Fruit fly (Drosophila melanogaster) whole organism, prepupa: ENCODE measurements around the gene CG15894.

ENCODE experiments used
- Blimp-1 ChIP-seq: fragments of 200-800 bp; sonication (Bioruptor generic); optimal IDR thresholded peaks from 3 replicates; lab custom pipeline; 2017; ENCODE audit warnings: missing biosample characterization, missing genetic modification characterization, mild to moderate bottlenecking, moderate library complexity, missing genetic modification reagents
- CG10631 ChIP-seq: fragments of 200-800 bp; sonication (Bioruptor generic); optimal IDR thresholded peaks from 2 replicates; lab custom pipeline; 2016; ENCODE audit warnings: missing biosample characterization, missing genetic modification characterization
- CG10669 ChIP-seq: fragments of 200-800 bp; sonication (Bioruptor generic); optimal IDR thresholded peaks from 3 replicates; lab custom pipeline; 2018; ENCODE audit warnings: missing biosample characterization, mild to moderate bottlenecking, missing genetic modification characterization, moderate library complexity
- CG11294 ChIP-seq: fragments of 200-800 bp; sonication (Bioruptor generic); IDR thresholded peaks from 2 replicates; pipeline ENCODE4 v1.3.6; 2022; ENCODE audit warnings: missing biosample characterization, missing genetic modification characterization
- CG11762 ChIP-seq: fragments of 200-800 bp; sonication (Bioruptor generic); optimal IDR thresholded peaks from 3 replicates; lab custom pipeline; 2016; ENCODE audit warnings: missing biosample characterization, missing genetic modification characterization; ENCODE audit not compliant: insufficient read depth
- CG11902 ChIP-seq: fragments of 200-800 bp; sonication (Bioruptor generic); optimal IDR thresholded peaks from 3 replicates; lab custom pipeline; 2016; ENCODE audit warnings: missing biosample characterization, missing genetic modification characterization
- CG1621 ChIP-seq: fragments of 200-800 bp; sonication (Bioruptor generic); optimal IDR thresholded peaks from 3 replicates; lab custom pipeline; 2018; ENCODE audit warnings: missing biosample characterization, mild to moderate bottlenecking, missing genetic modification characterization
- CG16779 ChIP-seq: fragments of 200-800 bp; sonication (Bioruptor generic); optimal IDR thresholded peaks from 3 replicates; lab custom pipeline; 2017; ENCODE audit warnings: missing biosample characterization, mild to moderate bottlenecking, missing genetic modification characterization
- CG32006 ChIP-seq: fragments of 200-800 bp; sonication (Bioruptor generic); optimal IDR thresholded peaks from 3 replicates; lab custom pipeline; 2017; ENCODE audit warnings: missing biosample characterization, mild to moderate bottlenecking, missing genetic modification characterization
- CG34406 ChIP-seq: fragments of 200-800 bp; sonication (Bioruptor generic); optimal IDR thresholded peaks from 3 replicates; lab custom pipeline; 2016; ENCODE audit warnings: missing biosample characterization, missing genetic modification characterization
- CG3919 ChIP-seq: fragments of 200-800 bp; sonication (Bioruptor generic); optimal IDR thresholded peaks from 3 replicates; lab custom pipeline; 2016; ENCODE audit warnings: missing biosample characterization, missing genetic modification characterization
- CG4318 ChIP-seq: fragments of 200-800 bp; sonication (Bioruptor generic); optimal IDR thresholded peaks from 3 replicates; lab custom pipeline; 2017; ENCODE audit warnings: missing biosample characterization, mild to moderate bottlenecking, missing genetic modification characterization
- CG6163 ChIP-seq: fragments of 200-800 bp; sonication (Bioruptor generic); IDR thresholded peaks from 3 replicates; pipeline ENCODE4 v1.3.6; 2022; ENCODE audit warnings: missing biosample characterization, missing genetic modification characterization
- CG6276 ChIP-seq: fragments of 200-800 bp; sonication (Bioruptor generic); optimal IDR thresholded peaks from 2 replicates; lab custom pipeline; 2017; ENCODE audit warnings: missing biosample characterization, mild to moderate bottlenecking, missing genetic modification characterization
- CG6792 ChIP-seq: fragments of 200-800 bp; sonication (Bioruptor generic); optimal IDR thresholded peaks from 3 replicates; lab custom pipeline; 2016; ENCODE audit warnings: missing biosample characterization, missing genetic modification characterization
- CG6808 ChIP-seq: fragments of 200-800 bp; sonication (Bioruptor generic); optimal IDR thresholded peaks from 3 replicates; lab custom pipeline; 2017; ENCODE audit warnings: missing biosample characterization, missing genetic modification characterization, mild to moderate bottlenecking, moderate library complexity, missing genetic modification reagents
- CG6854 ChIP-seq: fragments of 200-800 bp; sonication (Bioruptor generic); optimal IDR thresholded peaks from 2 replicates; lab custom pipeline; 2017; ENCODE audit warnings: missing biosample characterization, mild to moderate bottlenecking, missing genetic modification characterization
- CG8119 ChIP-seq: fragments of 200-800 bp; sonication (Bioruptor generic); IDR thresholded peaks from 3 replicates; pipeline ENCODE4 v1.3.6; 2022; ENCODE audit warnings: missing biosample characterization, missing genetic modification characterization
- CG8319 ChIP-seq: fragments of 200-800 bp; sonication (Bioruptor generic); optimal IDR thresholded peaks from 3 replicates; lab custom pipeline; 2016; ENCODE audit warnings: missing biosample characterization, missing genetic modification characterization
- CG8632 ChIP-seq: fragments of 200-800 bp; sonication (Bioruptor generic); optimal IDR thresholded peaks from 3 replicates; lab custom pipeline; 2016; ENCODE audit warnings: missing biosample characterization, missing genetic modification characterization
- CG9139 ChIP-seq: fragments of 200-800 bp; sonication (Bioruptor generic); optimal IDR thresholded peaks from 3 replicates; lab custom pipeline; 2017; ENCODE audit warnings: missing biosample characterization, mild to moderate bottlenecking, missing genetic modification characterization
- Eip75B ChIP-seq: fragments of 200-800 bp; sonication (Bioruptor generic); optimal IDR thresholded peaks from 3 replicates; lab custom pipeline; 2016; ENCODE audit warnings: missing biosample characterization, missing genetic modification characterization
- Eip78C ChIP-seq: fragments of 200-800 bp; sonication (Bioruptor generic); peaks from one replicate; lab custom pipeline; 2016; ENCODE audit warnings: missing biosample characterization, missing genetic modification characterization
- Eip93F ChIP-seq: fragments of 200-800 bp; sonication (Bioruptor generic); optimal IDR thresholded peaks from 2 replicates; lab custom pipeline; 2016; ENCODE audit warnings: missing biosample characterization, mild to moderate bottlenecking, missing genetic modification characterization
- Ets96B ChIP-seq: fragments of 200-800 bp; optimal IDR thresholded peaks from 2 replicates; lab custom pipeline; 2019; ENCODE audit warnings: missing biosample characterization, mild to moderate bottlenecking, missing genetic modification characterization, moderate library complexity
- Gug ChIP-seq: fragments of 200-800 bp; sonication (Bioruptor generic); IDR thresholded peaks from 2 replicates; pipeline ENCODE4 v1.3.6; 2022; ENCODE audit warnings: missing biosample characterization, missing genetic modification characterization
- Hr38 ChIP-seq: sonication (Bioruptor generic); optimal IDR thresholded peaks from 2 replicates; lab custom pipeline; 2016; ENCODE audit warnings: missing biosample characterization, missing genetic modification characterization
- Hr4 ChIP-seq: fragments of 200-800 bp; sonication (Bioruptor generic); optimal IDR thresholded peaks from 3 replicates; lab custom pipeline; 2016; ENCODE audit warnings: missing biosample characterization, missing genetic modification characterization
- Met ChIP-seq: fragments of 200-800 bp; sonication (Bioruptor generic); optimal IDR thresholded peaks from 3 replicates; lab custom pipeline; 2016; ENCODE audit warnings: missing biosample characterization, missing genetic modification characterization
- OdsH ChIP-seq: fragments of 200-800 bp; sonication (Bioruptor generic); optimal IDR thresholded peaks from 3 replicates; lab custom pipeline; 2016; ENCODE audit warnings: missing biosample characterization, missing genetic modification characterization
- Smox ChIP-seq: fragments of 200-800 bp; sonication (Bioruptor generic); optimal IDR thresholded peaks from 3 replicates; lab custom pipeline; 2016; ENCODE audit warnings: missing biosample characterization, missing genetic modification characterization
- Sox102F ChIP-seq: fragments of 200-800 bp; sonication (Bioruptor generic); optimal IDR thresholded peaks from 2 replicates; lab custom pipeline; 2016; ENCODE audit warnings: missing biosample characterization, mild to moderate bottlenecking, missing genetic modification characterization
- Sox14 ChIP-seq: fragments of 200-800 bp; sonication (Bioruptor generic); optimal IDR thresholded peaks from 3 replicates; lab custom pipeline; 2016; ENCODE audit warnings: missing biosample characterization, missing genetic modification characterization
- Sox15 ChIP-seq: fragments of 200-800 bp; sonication (Bioruptor generic); optimal IDR thresholded peaks from 3 replicates; lab custom pipeline; 2016; ENCODE audit warnings: missing biosample characterization, missing genetic modification characterization
- achi ChIP-seq: fragments of 200-800 bp; sonication (Bioruptor generic); optimal IDR thresholded peaks from 3 replicates; lab custom pipeline; 2016; ENCODE audit warnings: missing biosample characterization, missing genetic modification characterization
- acj6 ChIP-seq: fragments of 200-800 bp; sonication (Bioruptor generic); optimal IDR thresholded peaks from 3 replicates; lab custom pipeline; 2016; ENCODE audit warnings: missing biosample characterization, missing genetic modification characterization
- cyc ChIP-seq: fragments of 200-800 bp; sonication (Bioruptor generic); optimal IDR thresholded peaks from 3 replicates; lab custom pipeline; 2016; ENCODE audit warnings: missing biosample characterization, missing genetic modification characterization
- dac ChIP-seq: fragments of 200-800 bp; sonication (Bioruptor generic); optimal IDR thresholded peaks from 2 replicates; lab custom pipeline; 2017; ENCODE audit warnings: missing biosample characterization, mild to moderate bottlenecking, missing genetic modification characterization
- dsx ChIP-seq: fragments of 200-800 bp; optimal IDR thresholded peaks from 3 replicates; lab custom pipeline; 2019; ENCODE audit warnings: missing biosample characterization, mild to moderate bottlenecking, missing genetic modification characterization, moderate library complexity; ENCODE audit not compliant: poor library complexity, severe bottlenecking
- eg ChIP-seq: fragments of 200-800 bp; sonication (Bioruptor generic); IDR thresholded peaks from 3 replicates; pipeline ENCODE4 v1.3.6; 2022; ENCODE audit warnings: missing biosample characterization, missing genetic modification characterization
- esn ChIP-seq: fragments of 200-800 bp; sonication (Bioruptor generic); optimal IDR thresholded peaks from 2 replicates; lab custom pipeline; 2016; ENCODE audit warnings: missing biosample characterization, mild to moderate bottlenecking, missing genetic modification characterization, moderate library complexity
- fd85E ChIP-seq: fragments of 200-800 bp; sonication (Bioruptor generic); optimal IDR thresholded peaks from 3 replicates; lab custom pipeline; 2016; ENCODE audit warnings: missing biosample characterization, missing genetic modification characterization
- fkh ChIP-seq: fragments of 200-800 bp; sonication (Bioruptor generic); optimal IDR thresholded peaks from 3 replicates; lab custom pipeline; 2017; ENCODE audit warnings: missing biosample characterization, mild to moderate bottlenecking, missing genetic modification characterization, moderate library complexity
- lz ChIP-seq: fragments of 200-800 bp; sonication (Bioruptor generic); optimal IDR thresholded peaks from 3 replicates; lab custom pipeline; 2016; ENCODE audit warnings: missing biosample characterization, missing genetic modification characterization
- net ChIP-seq: fragments of 200-800 bp; sonication (Bioruptor generic); optimal IDR thresholded peaks from 3 replicates; lab custom pipeline; 2016; ENCODE audit warnings: missing biosample characterization, missing genetic modification characterization
- pdm3 ChIP-seq: fragments of 200-800 bp; sonication (Bioruptor generic); optimal IDR thresholded peaks from 3 replicates; lab custom pipeline; 2016; ENCODE audit warnings: missing biosample characterization, missing genetic modification characterization
- salr ChIP-seq, 2 experiments: fragments of 200-800 bp; sonication (Bioruptor generic); optimal IDR thresholded peaks; 3 replicates each; lab custom pipeline; 2016 to 2018; ENCODE audit warnings: missing biosample characterization in 2 of 2, missing genetic modification characterization in 2 of 2, mild to moderate bottlenecking in 1 of 2
- spab ChIP-seq: fragments of 200-800 bp; sonication (Bioruptor generic); optimal IDR thresholded peaks from 2 replicates; lab custom pipeline; 2017; ENCODE audit warnings: missing biosample characterization, mild to moderate bottlenecking, missing genetic modification characterization, missing genetic modification reagents
- ss ChIP-seq, 2 experiments: fragments of 200-800 bp; sonication (Bioruptor generic); optimal IDR thresholded peaks; 2 replicates in 1 of 2; 3 replicates in 1 of 2; lab custom pipeline; 2017 to 2018; ENCODE audit warnings: mild to moderate bottlenecking in 2 of 2, missing biosample characterization in 2 of 2, missing genetic modification characterization in 2 of 2, moderate library complexity in 1 of 2
- svp ChIP-seq: fragments of 200-800 bp; sonication (Bioruptor generic); peaks from one replicate; lab custom pipeline; 2016; ENCODE audit warnings: missing biosample characterization, missing genetic modification characterization
- vri ChIP-seq: fragments of 200-800 bp; sonication (Bioruptor generic); optimal IDR thresholded peaks from 3 replicates; lab custom pipeline; 2016; ENCODE audit warnings: missing biosample characterization, mild to moderate bottlenecking, missing genetic modification characterization

The CG15894 gene

DNA sequence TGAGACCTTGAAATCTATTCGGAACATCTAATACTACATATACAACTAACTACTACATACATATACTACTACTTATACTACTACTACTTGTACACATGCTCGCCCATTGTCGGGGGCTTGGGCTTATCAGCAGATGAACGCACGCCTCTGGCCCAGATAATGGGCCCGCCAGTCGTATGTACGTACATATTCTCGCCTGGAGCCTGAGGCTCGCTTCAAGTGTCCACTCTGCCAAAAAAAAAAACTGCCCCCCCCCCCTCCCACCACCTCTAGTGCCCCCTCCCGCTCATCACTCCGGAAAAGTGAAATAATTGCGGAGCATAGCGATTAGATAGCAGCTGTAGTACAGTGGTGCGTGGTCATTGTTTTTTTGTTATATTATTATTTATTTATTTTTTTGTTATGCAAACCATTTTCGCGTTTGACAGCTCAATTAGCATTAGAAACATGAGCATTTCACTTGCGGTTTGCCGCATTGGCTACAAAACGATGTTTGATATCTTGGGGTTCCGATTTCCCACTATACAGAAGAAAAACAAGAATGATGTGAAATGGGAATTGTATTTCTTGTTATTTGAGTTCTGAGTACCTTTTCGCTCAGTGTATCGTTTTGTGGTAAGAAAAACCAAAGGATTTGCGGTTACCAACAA lies 47.9 kb downstream of the CG15894 start:
- TF ChIP-seq CG8632 (peak; percentile 32), achi (peak; percentile 57), esn (peak; percentile 46), CG34406 (GFP tag; lab: Kevin White, UChicago) (peak; percentile 28), CG9139 (GFP tag; lab: Kevin White, UChicago) (no peak), eg (peak; percentile 71), acj6 (GFP tag; lab: Kevin White, UChicago) (peak; percentile 43), OdsH (peak; percentile 55), CG6792 (peak; percentile 48), CG16779 (tag; lab: Kevin White, UChicago) (no peak), Sox15 (GFP tag; lab: Kevin White, UChicago) (peak; percentile 30), Smox (GFP tag; lab: Kevin White, UChicago) (peak; percentile 4), Ets96B (peak; percentile 13), ss (GFP tag; optimal IDR thresholded peaks at IDR 0.05; lab: Kevin White, UChicago) (peak in 1 of 2 experiments; percentile 6), dsx (GFP tag; lab: Kevin White, UChicago) (no peak), salr (GFP tag; optimal IDR thresholded peaks at IDR 0.05; lab: Kevin White, UChicago) (peak in 1 of 2 experiments; percentile 41), Eip93F (no peak), CG6854 (GFP tag; lab: Kevin White, UChicago) (no peak), fkh (no peak), CG6808 (GFP tag; lab: Kevin White, UChicago) (no peak), pdm3 (GFP tag; lab: Kevin White, UChicago) (peak; percentile 43), Hr38 (GFP tag; lab: Kevin White, UChicago) (no peak), CG10631 (peak; percentile 47), CG1621 (tag; lab: Kevin White, UChicago) (no peak), CG4318 (GFP tag; lab: Kevin White, UChicago) (peak; percentile 72), CG8119 (GFP tag; lab: Robert Waterston, UW) (peak; percentile 68), CG11902 (GFP tag; lab: Kevin White, UChicago) (peak; percentile 23), CG6276 (GFP tag; lab: Kevin White, UChicago) (peak; percentile 61), fd85E (GFP tag; lab: Kevin White, UChicago) (no peak), CG6163 (peak; percentile 61; the same call in 1 of the 3 replicates), CG3919 (GFP tag; lab: Kevin White, UChicago) (peak; percentile 44), CG32006 (GFP tag; lab: Kevin White, UChicago) (peak; percentile 81), spab (no peak), svp (GFP tag; lab: Kevin White, UChicago) (no peak), vri (GFP tag; lab: Kevin White, UChicago) (peak; percentile 16), CG8319 (peak; percentile 18), Met (no peak), Sox14 (GFP tag; lab: Kevin White, UChicago) (peak; percentile 26), dac (peak; percentile 40), Eip78C (peak; percentile 86), CG10669 (GFP tag; lab: Kevin White, UChicago) (peak; percentile 10), Blimp-1 (no peak), Hr4 (GFP tag; lab: Kevin White, UChicago) (peak; percentile 63), lz (GFP tag; lab: Kevin White, UChicago) (peak; percentile 3), Eip75B (GFP tag; lab: Kevin White, UChicago) (no peak), CG11762 (peak; percentile 32), Sox102F (GFP tag; lab: Kevin White, UChicago) (no peak), net (GFP tag; lab: Kevin White, UChicago) (no peak), cyc (GFP tag; lab: Kevin White, UChicago) (no peak), CG11294 (GFP tag; lab: Robert Waterston, UW) (0 out of 2 replicates have a peak, but pooled peaks have one; percentile 30), Gug (peak; percentile 33; the same call in 1 of the 2 replicates)
